Fruit fly (Drosophila melanogaster) whole organism, embryonic: ENCODE results near the gene Iru.

Source experiments
- Blimp-1 ChIP-seq: fragments of 200-800 bp; sonication (Bioruptor generic); optimal IDR thresholded peaks from 3 replicates; lab custom pipeline; 2018; ENCODE audit warnings: missing biosample characterization, missing genetic modification characterization, mild to moderate bottlenecking, moderate library complexity, missing genetic modification reagents
- CG12769 ChIP-seq: fragments of 200-800 bp; sonication (Bioruptor generic); optimal IDR thresholded peaks from 2 replicates; lab custom pipeline; 2019; ENCODE audit warnings: missing biosample characterization, mild to moderate bottlenecking, missing genetic modification characterization, moderate library complexity
- CG14860 ChIP-seq: fragments of 200-800 bp; sonication (Bioruptor generic); IDR thresholded peaks from 3 replicates; pipeline ENCODE4 v1.3.6; 2022; ENCODE audit warnings: missing biosample characterization, missing genetic modification characterization; ENCODE audit not compliant: partially characterized antibody
- CG1647 ChIP-seq: fragments of 200-800 bp; sonication (Bioruptor generic); optimal IDR thresholded peaks from 3 replicates; lab custom pipeline; 2016; ENCODE audit warnings: missing biosample characterization, missing genetic modification characterization
- CG18262 ChIP-seq: fragments of 200-800 bp; optimal IDR thresholded peaks from 3 replicates; lab custom pipeline; 2019; ENCODE audit warnings: missing biosample characterization, mild to moderate bottlenecking, missing genetic modification characterization, moderate library complexity
- CG2712 ChIP-seq: fragments of 200-800 bp; optimal IDR thresholded peaks from 3 replicates; lab custom pipeline; 2019; ENCODE audit warnings: missing biosample characterization, mild to moderate bottlenecking, missing genetic modification characterization, moderate library complexity
- CG33557 ChIP-seq: fragments of 200-800 bp; sonication (Bioruptor generic); optimal IDR thresholded peaks from 2 replicates; lab custom pipeline; 2019; ENCODE audit warnings: missing biosample characterization, mild to moderate bottlenecking, missing genetic modification characterization, moderate library complexity
- CG4707 ChIP-seq: fragments of 200-800 bp; sonication (Bioruptor generic); optimal IDR thresholded peaks from 2 replicates; lab custom pipeline; 2018; ENCODE audit warnings: missing biosample characterization, mild to moderate bottlenecking, missing genetic modification characterization, moderate library complexity
- CG8089 ChIP-seq: fragments of 200-800 bp; sonication (Bioruptor generic); optimal IDR thresholded peaks from 3 replicates; lab custom pipeline; 2016; ENCODE audit warnings: missing biosample characterization, missing genetic modification characterization
- Camta ChIP-seq: fragments of 200-800 bp; sonication (Bioruptor generic); optimal IDR thresholded peaks from 2 replicates; lab custom pipeline; 2016; ENCODE audit warnings: missing biosample characterization, missing genetic modification characterization
- Drgx ChIP-seq: fragments of 200-800 bp; sonication (Bioruptor generic); IDR thresholded peaks from 2 replicates; pipeline ENCODE4 v1.3.6; 2022; ENCODE audit warnings: missing biosample characterization, missing genetic modification characterization
- E2f1 ChIP-seq: fragments of 200-800 bp; sonication (Bioruptor generic); IDR thresholded peaks from 2 replicates; pipeline ENCODE4 v1.3.6; 2022; ENCODE audit warnings: missing biosample characterization, missing genetic modification characterization
- Hand ChIP-seq: fragments of 200-800 bp; sonication (Bioruptor generic); optimal IDR thresholded peaks from 2 replicates; lab custom pipeline; 2017; ENCODE audit warnings: mild to moderate bottlenecking, missing biosample characterization, missing genetic modification reagents, missing genetic modification characterization
- Meics ChIP-seq: fragments of 200-800 bp; sonication (Bioruptor generic); optimal IDR thresholded peaks from 2 replicates; lab custom pipeline; 2017; ENCODE audit warnings: missing biosample characterization, mild to moderate bottlenecking, missing genetic modification characterization
- Sox102F ChIP-seq: fragments of 200-800 bp; sonication (Bioruptor generic); optimal IDR thresholded peaks from 2 replicates; lab custom pipeline; 2018; ENCODE audit warnings: missing biosample characterization, mild to moderate bottlenecking, missing genetic modification characterization, moderate library complexity
- Stat92E ChIP-seq, 3 experiments: fragments of >200 bp in 2 of 3; fragments of 200-800 bp in 1 of 3; sonication (Bioruptor generic) in 1 of 3; optimal IDR thresholded peaks; 2 replicates each; lab custom pipeline; 2017 to 2019; ENCODE audit warnings: missing biosample characterization in 3 of 3, missing genetic modification characterization in 3 of 3, mild to moderate bottlenecking in 1 of 3, moderate library complexity in 1 of 3
- Xbp1 ChIP-seq: fragments of 200-800 bp; sonication (Bioruptor generic); optimal IDR thresholded peaks from 3 replicates; lab custom pipeline; 2016; ENCODE audit warnings: missing biosample characterization, mild to moderate bottlenecking, missing genetic modification characterization
- amos ChIP-seq: fragments of 200-800 bp; sonication (Bioruptor generic); IDR thresholded peaks from 2 replicates; pipeline ENCODE4 v1.3.6; 2022; ENCODE audit warnings: missing biosample characterization, missing genetic modification characterization; ENCODE audit not compliant: partially characterized antibody
- chinmo ChIP-seq: fragments of 200-800 bp; sonication (Bioruptor generic); IDR thresholded peaks from 4 replicates; pipeline ENCODE4 v1.3.6; 2022; ENCODE audit warnings: missing biosample characterization, missing genetic modification characterization; ENCODE audit not compliant: partially characterized antibody
- corto ChIP-seq: fragments of 200-800 bp; sonication (Bioruptor generic); optimal IDR thresholded peaks from 2 replicates; lab custom pipeline; 2016; ENCODE audit warnings: missing biosample characterization, mild to moderate bottlenecking, missing genetic modification characterization, moderate library complexity
- crol ChIP-seq: fragments of 200-800 bp; sonication (Bioruptor generic); IDR thresholded peaks from 2 replicates; pipeline ENCODE4 v1.3.6; 2022; ENCODE audit warnings: missing biosample characterization, missing genetic modification characterization
- en ChIP-seq: fragments of 200-800 bp; sonication (Bioruptor generic); optimal IDR thresholded peaks from 2 replicates; lab custom pipeline; 2016; ENCODE audit warnings: missing biosample characterization, missing genetic modification characterization
- eve ChIP-seq, 2 experiments: fragments of >200 bp; optimal IDR thresholded peaks; 2 replicates each; lab custom pipeline; 2017; ENCODE audit warnings: missing biosample characterization in 2 of 2, missing genetic modification characterization in 2 of 2
- ewg ChIP-seq: fragments of 200-800 bp; sonication (Bioruptor generic); optimal IDR thresholded peaks from 3 replicates; lab custom pipeline; 2017; ENCODE audit warnings: mild to moderate bottlenecking, missing biosample characterization, missing genetic modification reagents, missing genetic modification characterization
- eyg ChIP-seq: fragments of 200-800 bp; sonication (Bioruptor generic); optimal IDR thresholded peaks from 3 replicates; lab custom pipeline; 2016; ENCODE audit warnings: missing biosample characterization, missing genetic modification characterization
- gcm2 ChIP-seq: fragments of 200-800 bp; sonication (Bioruptor generic); optimal IDR thresholded peaks from 2 replicates; lab custom pipeline; 2016; ENCODE audit warnings: missing biosample characterization, missing genetic modification characterization
- gem ChIP-seq: fragments of 200-800 bp; sonication (Bioruptor generic); optimal IDR thresholded peaks from 2 replicates; lab custom pipeline; 2019; ENCODE audit warnings: missing biosample characterization, mild to moderate bottlenecking, missing genetic modification characterization, moderate library complexity
- kay ChIP-seq: fragments of 200-800 bp; sonication (Bioruptor generic); optimal IDR thresholded peaks from 2 replicates; lab custom pipeline; 2016; ENCODE audit warnings: missing biosample characterization, missing genetic modification characterization
- kni ChIP-seq: fragments of 200-800 bp; sonication (Bioruptor generic); optimal IDR thresholded peaks from 3 replicates; lab custom pipeline; 2017; ENCODE audit warnings: mild to moderate bottlenecking, missing biosample characterization, missing genetic modification reagents, missing genetic modification characterization
- mld ChIP-seq: fragments of 200-800 bp; sonication (Bioruptor generic); IDR thresholded peaks from 3 replicates; pipeline ENCODE4 v1.3.6; 2022; ENCODE audit warnings: missing biosample characterization, missing genetic modification characterization; ENCODE audit not compliant: partially characterized antibody
- schlank ChIP-seq: fragments of 200-800 bp; sonication (Bioruptor generic); optimal IDR thresholded peaks from 2 replicates; lab custom pipeline; 2018; ENCODE audit warnings: missing biosample characterization, mild to moderate bottlenecking, missing genetic modification characterization
- sd ChIP-seq: fragments of 200-800 bp; sonication (Bioruptor generic); optimal IDR thresholded peaks from 3 replicates; lab custom pipeline; 2018; ENCODE audit warnings: missing biosample characterization, mild to moderate bottlenecking, missing genetic modification characterization, moderate library complexity
- sqz ChIP-seq: fragments of 200-800 bp; sonication (Bioruptor generic); optimal IDR thresholded peaks from 3 replicates; lab custom pipeline; 2018; ENCODE audit warnings: missing biosample characterization, mild to moderate bottlenecking, missing genetic modification characterization
- vvl ChIP-seq: fragments of 200-800 bp; sonication (Bioruptor generic); IDR thresholded peaks from 2 replicates; pipeline ENCODE4 v1.3.6; 2022; ENCODE audit warnings: missing biosample characterization, missing genetic modification characterization

Gene Iru

dm6 chr3R:8966598-8966997, 39.7 kb upstream of the Iru start:
- TF ChIP-seq CG33557 = no peak
- TF ChIP-seq CG8089 (GFP tag; lab: Kevin White, UChicago) = no peak
- TF ChIP-seq E2f1 (GFP tag; lab: Robert Waterston, UW) = no peak
- no peak for TF ChIP-seq en (GFP tag; lab: Kevin White, UChicago)
- TF ChIP-seq CG14860 (GFP tag; lab: Robert Waterston, UW) = no peak
- no peak for TF ChIP-seq Meics
- 0 out of 2 replicates have a peak, but pooled peaks have one; percentile 9 for TF ChIP-seq Drgx (GFP tag; lab: Robert Waterston, UW)

DNA sequence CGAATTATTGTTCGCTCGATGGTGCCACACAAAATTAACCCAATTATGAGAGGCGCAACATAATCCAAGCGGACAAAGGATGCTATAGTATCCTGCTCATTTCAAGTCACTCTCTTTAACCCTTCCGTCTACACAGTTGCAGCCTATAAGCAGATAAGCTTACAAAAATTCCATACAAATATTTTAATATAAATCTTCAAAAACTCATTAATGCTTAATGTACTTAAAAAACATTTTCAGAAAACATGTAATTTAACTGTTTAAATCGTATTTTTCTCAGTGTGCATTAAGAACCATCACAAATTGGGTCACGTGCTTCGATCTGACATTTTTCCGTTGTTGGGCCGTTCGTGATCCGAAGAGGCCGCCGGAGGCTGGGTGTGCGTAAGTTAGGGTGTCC, 37.4 kb upstream of the Iru start:
- TF ChIP-seq eve (GFP tag; optimal IDR thresholded peaks at IDR 0.05; lab: Kevin White, UChicago) (peak in 1 of 2 experiments; percentile 2), gcm2 (GFP tag; lab: Kevin White, UChicago) (no peak), CG18262 (tag; lab: Kevin White, UChicago) (peak; percentile 2)

dm6 chr3R:8969301-8969925, 36.8 kb upstream of the Iru start:
- TF ChIP-seq kni (peak; percentile 96), sd (peak; percentile 76), Blimp-1 (GFP tag; lab: Kevin White, UChicago) (peak; percentile 32), ewg (GFP tag; lab: Kevin White, UChicago) (no peak), vvl (GFP tag; lab: Robert Waterston, UW) (0 out of 2 replicates have a peak, but pooled peaks have one; percentile 7), corto (GFP tag; lab: Kevin White, UChicago) (no peak), crol (GFP tag; lab: Robert Waterston, UW) (peak; percentile 74), mld (GFP tag; lab: Robert Waterston, UW) (0 out of 3 replicates have a peak, but pooled peaks have one; percentile 20), sqz (GFP tag; lab: Kevin White, UChicago) (peak; percentile 17), CG12769 (peak; percentile 61)

DNA sequence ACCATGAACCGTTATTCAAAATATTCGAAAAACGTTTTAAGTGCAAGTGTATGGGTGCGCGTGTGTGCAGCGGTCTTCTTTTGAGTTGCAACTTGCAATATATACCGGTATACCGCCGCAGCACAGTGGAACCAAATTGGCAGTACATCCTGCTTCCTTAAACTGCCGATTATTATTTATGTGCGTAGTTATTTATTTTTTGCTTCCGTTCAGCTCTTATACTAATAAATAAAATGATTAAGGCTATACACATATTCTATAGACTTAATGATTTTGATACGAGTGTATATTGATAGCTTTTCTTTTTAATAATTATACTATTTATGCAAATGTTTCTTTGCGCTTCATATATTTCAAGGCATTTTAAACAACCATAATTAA, 36.3 kb upstream of the Iru start:
- TF ChIP-seq Sox102F (peak; percentile 24), amos (GFP tag; lab: Robert Waterston, UW) (no peak), CG1647 (GFP tag; lab: Kevin White, UChicago) (no peak), schlank (tag; lab: Kevin White, UChicago) (no peak), Hand (GFP tag; lab: Kevin White, UChicago) (no peak), Xbp1 (no peak), gem (tag; lab: Kevin White, UChicago) (peak; percentile 21), Stat92E (GFP tag; optimal IDR thresholded peaks at IDR 0.05; lab: Kevin White, UChicago) (no peak), eyg (GFP tag; lab: Kevin White, UChicago) (no peak), kay (GFP tag; lab: Kevin White, UChicago) (no peak), kni (peak; percentile 8), CG2712 (tag; lab: Kevin White, UChicago) (peak; percentile 20), CG4707 (GFP tag; lab: Kevin White, UChicago) (no peak), Camta (no peak), chinmo (no peak)
